Fruit fly (Drosophila melanogaster): ENCODE data around the gene CG14357.

DNA sequence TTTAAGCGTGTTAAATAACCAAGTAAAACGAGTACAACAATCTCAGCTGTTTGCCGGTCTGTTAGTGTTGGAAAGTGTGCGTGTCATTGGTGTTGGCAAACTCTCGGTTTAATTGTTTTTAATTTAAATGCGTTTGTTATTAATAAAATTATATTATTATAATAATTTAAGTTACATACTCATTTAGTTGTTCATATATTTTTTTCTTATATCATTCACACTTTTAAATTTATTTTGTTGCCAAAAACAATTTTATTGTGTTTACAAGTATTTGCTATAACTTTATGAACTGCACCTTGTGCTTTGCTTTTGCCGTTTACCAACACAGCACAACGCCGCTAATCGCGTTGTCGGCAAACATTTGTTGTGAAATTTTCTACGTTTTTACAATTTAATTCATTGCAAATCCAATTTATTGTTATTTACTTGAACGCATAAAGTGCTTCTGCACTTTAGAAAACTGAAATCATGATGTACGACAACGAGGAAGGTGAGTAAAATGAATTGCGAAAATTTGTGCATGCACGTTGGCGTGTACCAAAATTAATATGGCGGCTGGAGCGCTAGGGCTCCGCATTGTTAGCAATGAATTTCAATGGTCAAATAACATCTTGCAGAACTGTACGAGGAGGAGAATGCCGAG lies 13.6 kb upstream of the CG14357 start, which contains the start of the genes 140up and Polr2B:
- TF ChIP-seq h (optimal IDR thresholded peaks at IDR 0.05) (peak; percentile 25), ttk (optimal IDR thresholded peaks at IDR 0.05) (no peak)
